Worm (Caenorhabditis elegans) whole organism, midembryonic: ENCODE results near the gene C16D2.1.

Experiments
- T22C8.4 ChIP-seq: fragments of 200-800 bp; sonication (Bioruptor generic); IDR thresholded peaks from 2 replicates; pipeline ENCODE4 v1.3.6; 2022; ENCODE audit warnings: missing genetic modification characterization, missing compliant biosample characterization
- cog-1 ChIP-seq: sonication (generic microtip); optimal IDR thresholded peaks from 2 replicates; lab custom pipeline; 2016; ENCODE audit warnings: missing genetic modification characterization, missing compliant biosample characterization
- med-1 ChIP-seq: sonication (generic microtip); optimal IDR thresholded peaks from 2 replicates; lab custom pipeline; 2017; ENCODE audit warnings: missing genetic modification characterization, mild to moderate bottlenecking, missing compliant biosample characterization, antibody characterized with exemption, missing genetic modification reagents; ENCODE audit not compliant: insufficient read depth

ce11 chrII:9156277-9156676, 24.8 kb downstream of the C16D2.1 start:
- no peak for TF ChIP-seq med-1
- no peak for TF ChIP-seq cog-1 (tag; lab: Kevin White, UChicago)
- no peak for TF ChIP-seq T22C8.4 (GFP tag; lab: Robert Waterston, UW)
